Worm (Caenorhabditis elegans): ENCODE data around the gene idpb-5.

DNA sequence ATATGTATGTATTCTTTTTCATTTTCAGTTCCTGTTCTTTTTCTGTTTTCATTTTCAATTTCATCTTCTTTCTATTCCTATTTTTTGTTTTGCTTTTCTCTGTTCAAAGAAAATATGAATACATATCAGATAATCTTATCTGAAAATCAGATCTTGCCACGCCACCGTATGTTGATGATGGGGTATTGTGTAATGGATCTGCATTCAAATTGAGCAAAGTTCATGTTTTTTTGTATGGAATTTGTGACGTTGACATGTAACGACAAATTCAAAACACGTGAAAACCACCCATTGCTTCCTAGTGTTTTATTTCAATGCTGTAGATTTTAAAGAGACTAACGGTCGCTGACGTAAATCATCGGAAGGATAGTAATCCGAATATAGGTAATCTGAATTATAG, 19.0 kb downstream of the idpb-5 start:
- no peak for TF ChIP-seq cog-1 (tag; optimal IDR thresholded peaks at IDR 0.05)
- no peak for TF ChIP-seq med-1 (GFP tag; optimal IDR thresholded peaks at IDR 0.05; ENCODE audit: insufficient read depth)
- no peak for TF ChIP-seq ztf-23 (GFP tag; IDR thresholded peaks at IDR 0.05)
- TF ChIP-seq klf-2 (GFP tag; conservative IDR thresholded peaks at IDR 0.05), result no peak
- TF ChIP-seq ztf-29 (GFP tag; IDR thresholded peaks at IDR 0.05), result no peak

All from whole organism, midembryonic.